Worm (Caenorhabditis elegans) whole organism, L4/young adult: ENCODE measurements around the gene srxa-12.

Experiments
- W03F9.2 ChIP-seq: fragments of 150-350 bp; optimal IDR thresholded peaks from 2 replicates; lab custom pipeline; 2014; ENCODE audit warnings: missing biosample characterization, missing genetic modification characterization
- dao-5 ChIP-seq: sonication (generic microtip); optimal IDR thresholded peaks from 2 replicates; lab custom pipeline; 2016; ENCODE audit warnings: missing genotype, missing genetic modification characterization, moderate library complexity, missing compliant biosample characterization
- him-1 ChIP-seq: sonication (generic microtip); optimal IDR thresholded peaks from 2 replicates; lab custom pipeline; 2016; ENCODE audit warnings: missing genotype, missing genetic modification reagents, missing genetic modification characterization, missing compliant biosample characterization

Gene srxa-12

DNA sequence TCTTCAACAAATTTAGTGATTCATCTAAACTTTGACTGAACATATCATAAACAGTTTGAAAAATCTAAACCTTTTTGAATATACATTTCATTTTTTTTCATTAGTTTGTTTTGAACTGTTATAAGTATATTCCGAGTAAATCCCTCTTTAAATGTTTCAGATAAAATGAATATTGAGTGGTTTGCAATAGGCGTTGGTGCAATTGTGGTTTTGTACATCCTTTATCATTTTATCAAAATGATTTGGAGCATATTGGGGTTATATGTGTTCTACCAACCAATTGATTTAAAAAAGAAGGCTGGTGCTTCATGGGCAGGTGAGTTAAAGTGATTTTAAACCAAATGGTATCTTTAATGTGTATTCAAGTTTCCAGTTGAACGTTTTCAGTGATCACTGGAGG, 22.1 kb upstream of the srxa-12 start, which contains the start of gene stdh-3:
stdh-3 (plus strand) TSS at position 166 of the 400 bp plus-strand sequence.
- TF ChIP-seq him-1 (no peak), W03F9.2 (tag; lab: Kevin White, UChicago) (no peak), dao-5 (tag; lab: Kevin White, UChicago) (no peak)

DNA sequence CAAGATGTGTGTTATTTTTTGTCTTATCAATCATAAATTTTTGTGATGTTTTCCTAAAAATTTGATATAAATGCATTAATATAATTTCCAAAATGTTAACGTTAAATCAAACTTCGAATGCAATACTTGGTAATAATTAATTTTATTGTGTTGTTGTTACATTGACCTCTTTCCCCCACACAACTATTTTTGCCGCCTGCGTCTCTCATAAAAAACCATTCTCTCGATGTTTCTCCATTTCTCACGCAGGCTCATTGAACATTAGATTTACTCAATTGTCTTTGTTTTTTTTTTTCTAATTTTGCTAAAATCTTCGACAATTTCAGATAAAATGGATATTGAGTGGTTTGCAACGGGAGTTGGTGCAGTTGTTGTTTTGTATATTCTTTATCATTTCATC, 20.3 kb upstream of the srxa-12 start, which contains the start of gene stdh-1:
stdh-1 (plus strand) TSS at position 327 of the 400 bp plus-strand sequence.
- TF ChIP-seq W03F9.2 (tag; lab: Kevin White, UChicago) (no peak), dao-5 (tag; lab: Kevin White, UChicago) (no peak), him-1 (no peak)

DNA sequence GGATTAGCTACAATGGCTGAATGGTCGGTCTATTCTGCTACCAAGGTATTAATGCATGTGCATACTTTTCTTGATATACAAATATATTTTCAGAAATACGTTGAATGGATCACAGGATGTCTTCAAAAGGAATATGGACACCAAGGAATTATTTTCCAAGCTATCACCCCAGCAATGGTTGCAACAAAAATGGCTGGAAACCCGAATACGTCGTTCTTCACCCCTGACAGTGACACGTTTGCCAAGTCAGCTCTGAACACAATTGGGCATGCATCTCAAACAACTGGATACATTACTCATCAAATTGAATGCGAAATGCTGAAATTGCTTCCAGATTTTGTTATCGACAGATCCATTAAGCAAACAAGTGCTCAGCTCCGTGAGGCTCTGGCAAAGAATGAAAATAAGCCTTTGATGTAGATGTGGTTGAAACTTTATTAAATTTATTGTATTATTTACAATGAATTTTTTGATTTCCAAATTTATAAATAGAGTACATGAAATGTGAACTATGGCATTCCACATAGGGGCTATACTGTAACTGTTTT, 18.9 kb upstream of the srxa-12 start:
- TF ChIP-seq W03F9.2 (tag; lab: Kevin White, UChicago): no peak
- no peak for TF ChIP-seq him-1
- no peak for TF ChIP-seq dao-5 (tag; lab: Kevin White, UChicago)

DNA sequence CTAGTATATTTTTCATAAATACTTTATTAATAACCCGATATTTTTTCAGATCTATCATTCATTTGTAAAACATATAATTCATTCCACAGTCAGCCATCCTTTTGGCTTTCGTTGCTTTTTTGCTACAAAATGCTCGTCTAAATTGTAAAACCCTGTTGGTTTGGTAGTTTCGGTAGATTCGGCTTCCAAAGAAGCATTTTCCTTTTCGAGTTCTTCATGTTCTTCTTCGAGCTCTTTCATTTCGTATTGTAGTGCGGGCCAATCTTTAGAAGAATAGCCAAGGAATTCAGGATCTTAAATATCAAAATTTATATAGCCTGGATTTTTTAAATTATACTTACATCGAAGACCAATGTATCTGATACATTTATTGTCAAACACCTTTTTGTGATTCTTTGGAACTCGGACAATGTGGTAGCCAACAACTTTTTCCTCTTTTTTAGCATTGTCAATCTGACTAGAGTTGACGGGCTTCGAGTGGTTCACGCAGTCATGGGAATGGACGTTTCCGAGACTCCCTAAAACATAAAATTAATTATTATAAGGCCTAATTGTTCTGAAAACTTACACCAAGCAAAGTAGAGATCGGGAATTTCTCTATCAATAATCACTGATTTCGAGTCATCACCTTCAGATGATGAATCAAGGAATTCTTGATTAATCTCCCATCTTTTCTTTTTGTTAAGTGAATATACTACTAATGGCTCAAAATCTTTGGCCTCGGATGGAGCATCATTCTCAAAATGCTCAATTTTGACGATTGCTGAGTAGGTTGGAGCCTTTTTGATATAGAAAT, 18.2 kb upstream of the srxa-12 start:
- TF ChIP-seq W03F9.2 (tag; lab: Kevin White, UChicago) (no peak), him-1 (no peak), dao-5 (tag; lab: Kevin White, UChicago) (no peak)

DNA sequence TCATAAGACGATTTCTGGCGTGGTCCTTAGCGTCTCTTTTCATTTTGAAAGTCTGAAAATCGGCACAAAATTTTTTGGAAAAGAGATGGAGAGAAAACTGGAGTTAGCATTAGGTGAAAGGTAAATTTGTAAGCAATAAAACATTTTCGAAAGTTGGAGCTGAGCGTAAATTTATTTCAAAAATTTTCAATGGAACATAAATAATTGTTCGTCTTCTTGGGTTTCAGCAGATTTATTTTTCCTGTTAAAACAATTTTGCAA, 17.7 kb upstream of the srxa-12 start, which contains the start of gene C06B3.6:
C06B3.6 (minus strand) TSS at position 52 of the 261 bp plus-strand sequence.
- TF ChIP-seq W03F9.2 (tag; lab: Kevin White, UChicago): no peak
- no peak for TF ChIP-seq him-1
- no peak for TF ChIP-seq dao-5 (tag; lab: Kevin White, UChicago)

DNA sequence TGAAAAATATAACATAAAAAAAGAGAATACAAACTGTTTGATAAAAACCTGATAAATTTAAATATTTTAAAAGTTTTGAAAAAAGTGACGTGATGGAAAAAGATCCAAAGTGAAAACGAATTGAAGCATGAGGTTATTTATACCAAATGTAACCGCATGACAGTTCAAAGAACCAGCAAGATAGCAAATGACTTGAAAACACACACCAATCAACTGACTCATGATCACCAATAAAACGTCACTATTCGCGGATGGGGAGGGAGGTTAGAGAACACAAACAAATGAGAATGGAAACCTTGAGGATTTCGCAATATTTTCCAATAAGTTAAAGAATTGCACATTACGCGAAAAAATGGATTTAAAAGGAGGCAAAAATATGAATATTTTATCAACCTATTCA, 17.1 kb upstream of the srxa-12 start, which contains the start of gene C06B3.7:
C06B3.7 (plus strand) TSS at position 287 of the 400 bp plus-strand sequence.
- TF ChIP-seq him-1 (no peak), W03F9.2 (tag; lab: Kevin White, UChicago) (peak; percentile 73)

DNA sequence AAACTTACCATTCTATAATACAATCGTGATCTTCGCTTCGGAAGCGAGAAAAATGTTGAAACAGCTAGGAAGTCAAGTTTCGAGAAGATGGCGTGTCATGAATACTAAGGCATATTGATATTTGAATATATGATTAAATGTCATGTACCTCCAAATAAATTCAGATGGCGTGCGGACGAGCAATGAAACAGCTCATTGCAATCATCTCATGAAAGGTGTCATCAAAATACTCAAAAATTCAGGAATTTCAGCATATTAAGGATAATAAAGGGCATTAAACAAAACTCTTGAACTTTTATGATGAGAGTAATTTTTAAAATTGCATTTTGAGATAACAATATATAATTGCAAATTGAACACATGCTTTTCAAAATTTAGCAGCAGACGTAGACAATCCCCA, 11.1 kb upstream of the srxa-12 start, which contains the start of gene gcy-32:
gcy-32 (minus strand) TSS at position 101 of the 400 bp plus-strand sequence.
- TF ChIP-seq dao-5 (tag; lab: Kevin White, UChicago) (no peak), W03F9.2 (tag; lab: Kevin White, UChicago) (no peak), him-1 (no peak)

DNA sequence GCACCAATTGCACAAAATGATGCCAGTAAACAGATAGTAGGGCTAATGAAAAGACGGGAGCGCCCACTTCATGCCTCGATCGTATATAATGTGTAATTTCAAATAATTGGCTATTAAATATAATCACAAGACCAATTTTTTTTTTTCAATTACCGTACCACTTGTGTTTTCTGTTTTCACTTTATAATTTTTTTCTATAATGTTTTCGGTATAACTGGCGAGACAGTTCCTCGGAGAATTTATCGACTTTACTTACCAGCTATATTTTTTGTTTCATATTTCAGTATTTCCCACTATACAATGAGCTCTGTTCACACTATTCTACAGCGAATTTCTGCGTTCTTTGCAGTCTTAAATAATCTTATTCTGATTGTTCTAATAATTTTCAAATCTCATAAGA, 10.3 kb upstream of the srxa-12 start, which contains the start of gene str-252:
str-252 (plus strand) TSS at position 301 of the 400 bp plus-strand sequence.
- TF ChIP-seq him-1 (no peak), dao-5 (tag; lab: Kevin White, UChicago) (no peak), W03F9.2 (tag; lab: Kevin White, UChicago) (no peak)

DNA sequence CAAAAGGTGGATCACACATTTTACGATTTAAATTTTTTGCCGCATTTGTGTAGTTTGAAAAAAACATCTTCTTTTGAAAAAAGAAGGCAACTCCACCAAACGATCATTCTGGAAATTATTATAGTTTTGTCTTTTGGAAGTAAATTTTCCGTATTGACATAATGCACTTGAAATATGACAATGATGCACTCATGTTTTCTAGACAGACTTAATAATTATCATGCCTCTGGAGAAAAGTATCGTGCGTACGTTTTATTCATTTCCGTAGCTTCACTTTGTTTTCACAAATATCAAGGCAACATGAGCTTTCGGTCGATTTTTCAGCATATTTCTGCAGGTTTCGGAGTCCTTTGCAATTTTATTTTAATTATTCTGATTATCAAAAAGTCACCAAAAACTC, 8.2 kb upstream of the srxa-12 start, which contains the start of gene str-250:
str-250 (plus strand) TSS at position 301 of the 400 bp plus-strand sequence.
- no peak for TF ChIP-seq W03F9.2 (tag; lab: Kevin White, UChicago)
- no peak for TF ChIP-seq him-1
- no peak for TF ChIP-seq dao-5 (tag; lab: Kevin White, UChicago)

DNA sequence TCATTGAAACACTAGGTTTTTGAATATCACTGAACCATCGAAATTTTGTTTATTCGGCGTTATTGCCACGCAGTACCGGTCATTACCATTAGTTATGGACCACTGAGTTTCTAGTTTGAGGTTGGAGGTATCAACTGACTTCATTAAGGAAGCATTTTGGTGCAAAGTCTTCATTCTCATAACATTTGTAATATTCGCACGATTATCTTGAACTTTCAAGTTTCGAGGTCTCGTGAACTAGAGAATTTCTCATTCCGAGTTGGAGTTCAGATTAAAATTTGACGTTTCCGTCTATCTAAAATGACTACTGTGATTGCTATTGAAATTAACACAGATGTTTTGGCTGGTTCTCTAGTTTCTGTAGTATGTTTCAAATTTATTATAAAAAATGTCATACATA, 5.8 kb upstream of the srxa-12 start, which contains the start of gene srx-42:
srx-42 (plus strand) TSS at position 301 of the 400 bp plus-strand sequence.
- TF ChIP-seq him-1: no peak
- no peak for TF ChIP-seq W03F9.2 (tag; lab: Kevin White, UChicago)
- TF ChIP-seq dao-5 (tag; lab: Kevin White, UChicago): no peak

DNA sequence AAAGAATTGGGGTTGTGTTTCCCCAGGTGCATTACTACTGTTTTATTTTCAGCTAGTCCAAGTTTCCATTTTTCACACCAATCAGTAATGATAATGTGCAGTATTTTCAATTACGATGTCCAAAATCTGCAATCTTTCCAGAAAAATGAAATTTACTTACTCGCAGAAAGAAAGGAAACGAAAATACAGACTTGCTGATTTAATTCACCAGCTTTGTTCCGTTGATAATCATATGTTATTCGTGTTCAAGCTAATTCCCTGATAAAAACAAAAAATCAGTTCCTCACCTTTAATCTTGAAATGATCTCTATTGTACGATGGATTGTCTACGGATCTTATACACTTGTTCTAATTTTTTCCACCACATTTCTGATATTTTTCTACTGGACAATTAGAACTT, 2.6 kb upstream of the srxa-12 start, which contains the start of gene srxa-11:
srxa-11 (plus strand) TSS at position 301 of the 400 bp plus-strand sequence.
- no peak for TF ChIP-seq dao-5 (tag; lab: Kevin White, UChicago)
- TF ChIP-seq W03F9.2 (tag; lab: Kevin White, UChicago): no peak
- TF ChIP-seq him-1: no peak

DNA sequence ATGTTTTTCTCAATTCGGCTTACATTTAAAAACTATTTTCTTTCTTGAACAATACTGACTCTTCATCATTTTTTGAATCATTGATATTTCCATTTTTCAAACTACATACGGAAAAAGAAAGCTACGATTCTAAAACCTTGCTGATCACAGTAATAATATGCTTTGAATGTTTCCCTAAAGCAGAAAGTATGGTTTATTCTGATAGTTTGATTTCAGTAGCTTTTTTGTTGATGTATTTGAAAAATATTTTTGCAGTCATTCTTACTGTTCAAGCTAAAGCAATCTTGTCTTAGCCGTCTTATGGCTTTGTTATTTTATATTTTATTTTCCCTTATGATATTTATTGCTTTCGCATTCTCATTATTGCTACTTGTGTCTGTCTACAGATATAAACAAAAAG, 3.0 kb downstream of the srxa-12 start, which contains the start of gene srxa-13:
srxa-13 (plus strand) TSS at position 301 of the 400 bp plus-strand sequence.
- no peak for TF ChIP-seq him-1

DNA sequence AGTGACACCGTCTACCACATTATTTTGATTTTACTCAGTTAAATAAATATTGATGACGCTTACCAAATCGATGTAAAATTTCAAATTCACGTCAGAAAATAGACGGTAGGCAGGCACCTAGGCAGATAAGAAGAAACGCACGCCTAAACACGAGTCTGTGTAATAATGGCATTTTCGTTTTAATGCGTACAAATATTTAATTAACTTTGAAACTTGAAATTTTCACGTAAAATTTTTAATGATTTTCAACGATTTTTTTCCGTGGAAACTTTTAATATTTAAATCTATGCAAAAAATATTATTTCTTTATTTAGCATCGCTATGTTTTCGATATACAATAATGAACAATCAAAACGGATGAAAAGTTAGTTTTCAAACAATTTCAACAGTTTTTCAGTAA, 4.7 kb downstream of the srxa-12 start, which contains the start of gene C06B3.16:
C06B3.16 (plus strand) TSS at position 301 of the 400 bp plus-strand sequence.
- TF ChIP-seq dao-5 (tag; lab: Kevin White, UChicago): no peak
- no peak for TF ChIP-seq him-1
- TF ChIP-seq W03F9.2 (tag; lab: Kevin White, UChicago): no peak

DNA sequence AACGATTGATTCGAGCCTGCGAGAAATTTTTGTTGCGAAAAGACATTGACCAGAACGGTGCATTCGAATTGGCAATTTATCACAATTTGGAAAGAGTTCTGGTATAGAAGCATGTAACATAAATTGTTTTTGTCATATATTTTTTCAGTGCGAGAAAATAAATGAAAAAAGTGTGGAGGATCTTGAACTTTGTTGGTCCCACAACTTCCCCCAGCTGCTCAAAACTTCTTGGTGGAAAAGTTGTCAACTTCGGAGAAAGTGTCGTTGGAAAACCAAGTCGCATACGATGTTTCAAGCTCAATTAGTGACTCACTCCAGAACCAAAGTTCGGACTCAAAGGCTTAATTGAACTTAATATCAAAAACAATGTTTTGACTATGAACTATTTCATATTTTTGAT, 5.5 kb downstream of the srxa-12 start:
- TF ChIP-seq W03F9.2 (tag; lab: Kevin White, UChicago) (no peak), dao-5 (tag; lab: Kevin White, UChicago) (no peak), him-1 (no peak)
